Worm (Caenorhabditis elegans) whole organism, midembryonic: ENCODE measurements around the gene R06F6.8.
A peak's percentile ranks its signal among the peaks of the same experiment; 100 is the strongest.

Experiments used
- T22C8.4 ChIP-seq: fragments of 200-800 bp; sonication (Bioruptor generic); IDR thresholded peaks from 2 replicates; pipeline ENCODE4 v1.3.6; 2022; ENCODE audit warnings: missing genetic modification characterization, missing compliant biosample characterization
- cog-1 ChIP-seq: sonication (generic microtip); optimal IDR thresholded peaks from 2 replicates; lab custom pipeline; 2016; ENCODE audit warnings: missing genetic modification characterization, missing compliant biosample characterization
- flt-1 ChIP-seq: fragments of 200-800 bp; sonication (Bioruptor generic); IDR thresholded peaks from 2 replicates; pipeline ENCODE4 v1.3.6; 2022; ENCODE audit warnings: missing genetic modification characterization, missing compliant biosample characterization
- klf-2 ChIP-seq: fragments of 200-800 bp; sonication (Bioruptor generic); conservative IDR thresholded peaks from 2 replicates; pipeline ENCODE4 v1.3.6; 2022; ENCODE audit warnings: missing genetic modification reagents, missing genetic modification characterization, missing compliant biosample characterization
- med-1 ChIP-seq: sonication (generic microtip); optimal IDR thresholded peaks from 2 replicates; lab custom pipeline; 2017; ENCODE audit warnings: missing genetic modification characterization, mild to moderate bottlenecking, missing compliant biosample characterization, antibody characterized with exemption, missing genetic modification reagents; ENCODE audit not compliant: insufficient read depth
- ref-1 ChIP-seq: fragments of 200-800 bp; sonication (Bioruptor generic); conservative IDR thresholded peaks from 2 replicates; pipeline ENCODE4 v1.3.6; 2022; ENCODE audit warnings: missing genetic modification reagents, missing genetic modification characterization, missing compliant biosample characterization
- tab-1 ChIP-seq: fragments of 200-800 bp; sonication (Bioruptor generic); IDR thresholded peaks from 2 replicates; pipeline ENCODE4 v1.3.6; 2022; ENCODE audit warnings: missing genetic modification characterization, missing compliant biosample characterization
- ztf-23 ChIP-seq: fragments of 200-800 bp; sonication (Bioruptor generic); IDR thresholded peaks from 2 replicates; pipeline ENCODE4 v1.3.6; 2022; ENCODE audit warnings: missing genetic modification reagents, missing genetic modification characterization, missing compliant biosample characterization
- ztf-29 ChIP-seq: fragments of 200-800 bp; sonication (Bioruptor generic); IDR thresholded peaks from 2 replicates; pipeline ENCODE4 v1.3.6; 2022; ENCODE audit warnings: missing genetic modification reagents, missing genetic modification characterization, missing compliant biosample characterization

Gene R06F6.8

ce11 chrII:10819928-10820423, at the start of gene R06F6.8:
R06F6.8 (minus strand) TSS chrII:10819978.
- no peak for TF ChIP-seq med-1 (GFP tag; lab: Kevin White, UChicago)
- TF ChIP-seq tab-1 (GFP tag; lab: Robert Waterston, UW), result no peak
- no peak for TF ChIP-seq T22C8.4 (GFP tag; lab: Robert Waterston, UW)

- TF ChIP-seq ref-1 (GFP tag; lab: Robert Waterston, UW) (no peak), med-1 (GFP tag; lab: Kevin White, UChicago) (no peak), klf-2 (GFP tag; lab: Robert Waterston, UW) (no peak), ztf-29 (GFP tag; lab: Robert Waterston, UW) (no peak), tab-1 (GFP tag; lab: Robert Waterston, UW) (no peak), flt-1 (peak; percentile 76), ztf-23 (GFP tag; lab: Robert Waterston, UW) (peak; percentile 59; the same call in 1 of the 2 replicates), T22C8.4 (GFP tag; lab: Robert Waterston, UW) (peak; percentile 86), cog-1 (peak; percentile 64)
Measured at ce11 chrII:10868670-10869246, 49.0 kb upstream of the R06F6.8 start, which contains the start of the genes gmps-1 and cap-2. gmps-1 (minus strand) TSS chrII:10868720. cap-2 (plus strand) TSS chrII:10869196.

ce11 chrII:10867219-10867618, 47.4 kb upstream of the R06F6.8 start:
- no peak for TF ChIP-seq ref-1 (GFP tag; lab: Robert Waterston, UW)
- no peak for TF ChIP-seq flt-1
- no peak for TF ChIP-seq med-1 (GFP tag; lab: Kevin White, UChicago)
- TF ChIP-seq T22C8.4 (GFP tag; lab: Robert Waterston, UW), result no peak
- TF ChIP-seq ztf-23 (GFP tag; lab: Robert Waterston, UW), result no peak
- no peak for TF ChIP-seq tab-1 (GFP tag; lab: Robert Waterston, UW)
- TF ChIP-seq klf-2 (GFP tag; lab: Robert Waterston, UW), result no peak
- TF ChIP-seq cog-1, result no peak
- no peak for TF ChIP-seq ztf-29 (GFP tag; lab: Robert Waterston, UW)

- TF ChIP-seq tab-1 (GFP tag; lab: Robert Waterston, UW), result no peak
- TF ChIP-seq klf-2 (GFP tag; lab: Robert Waterston, UW), result no peak
- no peak for TF ChIP-seq ref-1 (GFP tag; lab: Robert Waterston, UW)
- TF ChIP-seq ztf-23 (GFP tag; lab: Robert Waterston, UW), result no peak
- no peak for TF ChIP-seq med-1 (GFP tag; lab: Kevin White, UChicago)
- no peak for TF ChIP-seq cog-1
- TF ChIP-seq T22C8.4 (GFP tag; lab: Robert Waterston, UW), result no peak
Measured at ce11 chrII:10862749-10863656, 43.2 kb upstream of the R06F6.8 start.

ce11 chrII:10861723-10862486, 42.1 kb upstream of the R06F6.8 start:
- no peak for TF ChIP-seq flt-1
- TF ChIP-seq ztf-23 (GFP tag; lab: Robert Waterston, UW), result no peak
- no peak for TF ChIP-seq ref-1 (GFP tag; lab: Robert Waterston, UW)
- no peak for TF ChIP-seq ztf-29 (GFP tag; lab: Robert Waterston, UW)
- TF ChIP-seq T22C8.4 (GFP tag; lab: Robert Waterston, UW), result no peak
- TF ChIP-seq tab-1 (GFP tag; lab: Robert Waterston, UW), result no peak
- TF ChIP-seq klf-2 (GFP tag; lab: Robert Waterston, UW), result no peak
- TF ChIP-seq cog-1, result no peak
- TF ChIP-seq med-1 (GFP tag; lab: Kevin White, UChicago), result no peak

ce11 chrII:10861305-10861704, 41.5 kb upstream of the R06F6.8 start:
- no peak for TF ChIP-seq ztf-23 (GFP tag; lab: Robert Waterston, UW)
- TF ChIP-seq ref-1 (GFP tag; lab: Robert Waterston, UW), result no peak
- no peak for TF ChIP-seq cog-1
- TF ChIP-seq tab-1 (GFP tag; lab: Robert Waterston, UW), result no peak
- TF ChIP-seq T22C8.4 (GFP tag; lab: Robert Waterston, UW), result no peak
- TF ChIP-seq klf-2 (GFP tag; lab: Robert Waterston, UW), result no peak

ce11 chrII:10860840-10861239, 41.1 kb upstream of the R06F6.8 start, which contains the start of gene M106.3:
M106.3 (minus strand) TSS chrII:10860909.
- TF ChIP-seq tab-1 (GFP tag; lab: Robert Waterston, UW) (no peak), klf-2 (GFP tag; lab: Robert Waterston, UW) (no peak), ztf-23 (GFP tag; lab: Robert Waterston, UW) (no peak), ztf-29 (GFP tag; lab: Robert Waterston, UW) (no peak), med-1 (GFP tag; lab: Kevin White, UChicago) (no peak), cog-1 (no peak), flt-1 (no peak), ref-1 (GFP tag; lab: Robert Waterston, UW) (no peak), T22C8.4 (GFP tag; lab: Robert Waterston, UW) (no peak)

ce11 chrII:10859359-10859758, 39.6 kb upstream of the R06F6.8 start:
- no peak for TF ChIP-seq flt-1
- no peak for TF ChIP-seq ztf-23 (GFP tag; lab: Robert Waterston, UW)
- TF ChIP-seq med-1 (GFP tag; lab: Kevin White, UChicago), result no peak
- TF ChIP-seq ztf-29 (GFP tag; lab: Robert Waterston, UW), result no peak
